Worm (Caenorhabditis elegans) whole organism, L1 larva: Measurements from ENCODE around the gene srbc-78.
"Not testable (repeated sequence)": the region's sequence is repeated elsewhere in the genome, so short reads cannot be mapped to it uniquely, and the experiment has no call there.

Source experiments
- C34B4.2 ChIP-seq: sonication (generic microtip); optimal IDR thresholded peaks from 2 replicates; lab custom pipeline; 2017; ENCODE audit warnings: mild to moderate bottlenecking, missing genetic modification characterization, missing compliant biosample characterization
- ama-1 ChIP-seq: fragments of 150-350 bp; optimal IDR thresholded peaks from 2 replicates; lab custom pipeline; 2014
- ceh-63 ChIP-seq: fragments of 200-800 bp; sonication (Bioruptor generic); optimal IDR thresholded peaks from 2 replicates; lab custom pipeline; 2018; ENCODE audit warnings: mild to moderate bottlenecking, missing genetic modification characterization, missing compliant biosample characterization
- dsc-1 ChIP-seq: sonication (generic microtip); optimal IDR thresholded peaks from 2 replicates; lab custom pipeline; 2016; ENCODE audit warnings: mild to moderate bottlenecking, missing genetic modification characterization, missing compliant biosample characterization
- efl-1 ChIP-seq, 4 experiments: fragments of 150-350 bp; optimal IDR thresholded peaks in 3 of 4; peaks in 1 of 4; 1 replicate in 1 of 4; 2 replicates in 3 of 4; lab custom pipeline; 2014; ENCODE audit warnings: missing biosample characterization in 2 of 4, missing genetic modification characterization in 2 of 4, missing genetic modification reagents in 2 of 4
- egl-27 ChIP-seq, 2 experiments: fragments of 150-350 bp in 1 of 2; sonication (generic microtip); optimal IDR thresholded peaks; 3 replicates each; lab custom pipeline; 2017 to 2018; ENCODE audit warnings: missing biosample characterization in 2 of 2, missing genetic modification characterization in 2 of 2, missing genetic modification reagents in 2 of 2
- elt-2 ChIP-seq: sonication (generic microtip); optimal IDR thresholded peaks from 2 replicates; lab custom pipeline; 2016; ENCODE audit warnings: missing genetic modification characterization, mild to moderate bottlenecking, inconsistent platforms, missing compliant biosample characterization, missing genetic modification reagents
- fkh-10 ChIP-seq: sonication (generic microtip); optimal IDR thresholded peaks from 2 replicates; lab custom pipeline; 2017; ENCODE audit warnings: missing biosample characterization, missing genetic modification reagents, missing genetic modification characterization
- fkh-8 ChIP-seq: sonication (generic microtip); optimal IDR thresholded peaks from 2 replicates; lab custom pipeline; 2016; ENCODE audit warnings: mild to moderate bottlenecking, missing genetic modification characterization, missing compliant biosample characterization
- fos-1 ChIP-seq: fragments of 150-350 bp; optimal IDR thresholded peaks from 2 replicates; lab custom pipeline; 2014; ENCODE audit warnings: missing biosample characterization, missing genetic modification characterization
- hlh-17 ChIP-seq: fragments of 200-800 bp; sonication (Bioruptor generic); optimal IDR thresholded peaks from 2 replicates; lab custom pipeline; 2018; ENCODE audit warnings: missing genetic modification characterization, mild to moderate bottlenecking, missing compliant biosample characterization, moderate library complexity, borderline replicate concordance
- jun-1 ChIP-seq: fragments of 150-350 bp; optimal IDR thresholded peaks from 2 replicates; lab custom pipeline; 2014; ENCODE audit warnings: missing biosample characterization, missing genetic modification reagents, missing genetic modification characterization
- lin-15B ChIP-seq: fragments of 150-350 bp; sonication (generic microtip); optimal IDR thresholded peaks from 3 replicates; lab custom pipeline; 2014; ENCODE audit warnings: missing biosample characterization, missing genetic modification characterization
- lin-35 ChIP-seq, 2 experiments: fragments of 150-350 bp; optimal IDR thresholded peaks; 2 replicates each; lab custom pipeline; 2014; ENCODE audit warnings: missing biosample characterization in 2 of 2, missing genetic modification characterization in 2 of 2, missing genetic modification reagents in 2 of 2
- lin-39 ChIP-seq: fragments of 150-350 bp; optimal IDR thresholded peaks from 2 replicates; lab custom pipeline; 2014; ENCODE audit warnings: missing biosample characterization, missing genetic modification reagents, missing genetic modification characterization
- lsy-2 ChIP-seq, 2 experiments: fragments of 150-350 bp; optimal IDR thresholded peaks; 2 replicates each; lab custom pipeline; 2014; ENCODE audit warnings: missing biosample characterization in 2 of 2, missing genetic modification characterization in 2 of 2
- mdl-1 ChIP-seq, 2 experiments: fragments of 150-350 bp; optimal IDR thresholded peaks; 2 replicates each; lab custom pipeline; 2014 to 2017; ENCODE audit warnings: missing biosample characterization in 2 of 2, missing genetic modification characterization in 2 of 2, inconsistent platforms in 1 of 2
- nhr-11 ChIP-seq: fragments of 150-350 bp; optimal IDR thresholded peaks from 2 replicates; lab custom pipeline; 2014; ENCODE audit warnings: missing biosample characterization, missing genetic modification characterization
- nhr-12 ChIP-seq: sonication (generic microtip); optimal IDR thresholded peaks from 2 replicates; lab custom pipeline; 2017; ENCODE audit warnings: missing biosample characterization, missing genetic modification characterization
- nhr-20 ChIP-seq: sonication (generic microtip); optimal IDR thresholded peaks from 2 replicates; lab custom pipeline; 2016; ENCODE audit warnings: mild to moderate bottlenecking, missing genetic modification characterization, missing compliant biosample characterization
- nhr-47 ChIP-seq: sonication (generic microtip); optimal IDR thresholded peaks from 2 replicates; lab custom pipeline; 2016; ENCODE audit warnings: mild to moderate bottlenecking, missing genetic modification characterization, moderate library complexity, missing compliant biosample characterization
- nhr-84 ChIP-seq: sonication (generic microtip); optimal IDR thresholded peaks from 2 replicates; lab custom pipeline; 2017; ENCODE audit warnings: missing biosample characterization, missing genetic modification characterization
- nhr-85 ChIP-seq: sonication (generic microtip); peaks from one replicate; lab custom pipeline; 2016; ENCODE audit warnings: missing genetic modification characterization, inconsistent platforms, missing compliant biosample characterization
- pax-3 ChIP-seq: fragments of 200-800 bp; sonication (Bioruptor generic); optimal IDR thresholded peaks from 2 replicates; lab custom pipeline; 2018; ENCODE audit warnings: mild to moderate bottlenecking, missing genetic modification characterization, moderate library complexity, missing compliant biosample characterization
- snpc-4 ChIP-seq: fragments of 150-350 bp; optimal IDR thresholded peaks from 2 replicates; lab custom pipeline; 2014; ENCODE audit warnings: missing biosample characterization, missing genetic modification characterization
- snu-23 ChIP-seq: sonication (generic microtip); optimal IDR thresholded peaks from 2 replicates; lab custom pipeline; 2016; ENCODE audit warnings: missing genetic modification characterization, missing compliant biosample characterization
- sptf-1 ChIP-seq: fragments of 150-350 bp; optimal IDR thresholded peaks from 2 replicates; lab custom pipeline; 2014; ENCODE audit warnings: missing biosample characterization, missing genetic modification characterization
- sup-37 ChIP-seq: fragments of 200-800 bp; sonication (Bioruptor generic); optimal IDR thresholded peaks from 2 replicates; lab custom pipeline; 2018; ENCODE audit warnings: mild to moderate bottlenecking, missing genetic modification characterization, missing compliant biosample characterization
- swsn-7 ChIP-seq: sonication (generic microtip); optimal IDR thresholded peaks from 2 replicates; lab custom pipeline; 2016; ENCODE audit warnings: missing genetic modification characterization, missing compliant biosample characterization
- unc-98 ChIP-seq: fragments of 200-800 bp; sonication (Bioruptor generic); IDR thresholded peaks from 2 replicates; pipeline ENCODE4 v1.3.6; 2022; ENCODE audit warnings: missing genetic modification characterization, missing compliant biosample characterization
- zip-4 ChIP-seq: fragments of 200-800 bp; sonication (Bioruptor generic); optimal IDR thresholded peaks from 2 replicates; lab custom pipeline; 2018; ENCODE audit warnings: mild to moderate bottlenecking, missing genetic modification characterization, moderate library complexity, missing compliant biosample characterization

Gene srbc-78

ce11 chrV:20522219-20522618, 33.2 kb upstream of the srbc-78 start, which contains the start of the genes Y38H6C.9 and fbxa-150 (continued):
- TF ChIP-seq zip-4 (peak; percentile 95), nhr-47 (tag; lab: Kevin White, UChicago) (no peak)

- TF ChIP-seq nhr-47 (tag; lab: Kevin White, UChicago): no peak
- no peak for TF ChIP-seq fkh-8 (tag; lab: Kevin White, UChicago)
- TF ChIP-seq lsy-2 (tag; optimal IDR thresholded peaks at IDR 0.05; lab: Kevin White, UChicago): no peak
- TF ChIP-seq ama-1 (lab: Kevin White, UChicago): no peak
- no peak for TF ChIP-seq snpc-4
- no peak for TF ChIP-seq pax-3 (tag; lab: Kevin White, UChicago)
- no peak for TF ChIP-seq swsn-7
- TF ChIP-seq C34B4.2 (tag; lab: Kevin White, UChicago): no peak
- TF ChIP-seq zip-4: no peak
- TF ChIP-seq efl-1 (optimal IDR thresholded peaks at IDR 0.05; lab: Kevin White, UChicago): no peak
- TF ChIP-seq efl-1 (GFP tag; optimal IDR thresholded peaks at IDR 0.05 in 1 of 2; lab: Kevin White, UChicago): no peak
- no peak for TF ChIP-seq egl-27 (tag; optimal IDR thresholded peaks at IDR 0.05; lab: Kevin White, UChicago)
- TF ChIP-seq sup-37 (GFP tag; lab: Kevin White, UChicago): no peak
- no peak for TF ChIP-seq dsc-1 (tag; lab: Kevin White, UChicago)
- TF ChIP-seq fkh-10 (GFP tag; lab: Kevin White, UChicago): no peak
- no peak for TF ChIP-seq nhr-20 (tag; lab: Kevin White, UChicago)
- no peak for TF ChIP-seq ceh-63
- TF ChIP-seq nhr-11 (tag; lab: Kevin White, UChicago): no peak
- no peak for TF ChIP-seq jun-1 (tag; lab: Kevin White, UChicago)
- no peak for TF ChIP-seq lin-35 (GFP tag; optimal IDR thresholded peaks at IDR 0.05; lab: Kevin White, UChicago)
- no peak for TF ChIP-seq snu-23
- TF ChIP-seq, all 84 proteins: peak for 0
Observed at ce11 chrV:20518927-20519326, 29.9 kb upstream of the srbc-78 start, which contains the start of gene Y38H6C.25. Y38H6C.25 (plus strand) TSS chrV:20519227.

ce11 chrV:20517005-20517404, 28.0 kb upstream of the srbc-78 start:
- no peak for TF ChIP-seq fos-1
- no peak for TF ChIP-seq nhr-84 (tag; lab: Kevin White, UChicago)
- peak; percentile 37 for TF ChIP-seq nhr-85
- TF ChIP-seq nhr-12: no peak
- TF ChIP-seq unc-98 (GFP tag; lab: Robert Waterston, UW): no peak

- TF ChIP-seq lin-39 (tag; lab: Kevin White, UChicago) (no peak), elt-2 (tag; lab: Kevin White, UChicago) (peak; percentile 6), mdl-1 (tag; optimal IDR thresholded peaks at IDR 0.05; lab: Kevin White, UChicago) (no peak)
Observed at ce11 chrV:20514483-20514882, 25.5 kb upstream of the srbc-78 start.

ce11 chrV:20513661-20514060, 24.7 kb upstream of the srbc-78 start, which contains the start of gene Y38H6C.8:
Y38H6C.8 (plus strand) TSS chrV:20513961.
- not testable (repeated sequence) for TF ChIP-seq hlh-17 (GFP tag; lab: Kevin White, UChicago); fkh-8 (tag; lab: Kevin White, UChicago); lin-15B (tag; lab: Kevin White, UChicago)

- TF ChIP-seq efl-1 (optimal IDR thresholded peaks at IDR 0.05; lab: Kevin White, UChicago) (no peak), efl-1 (GFP tag; optimal IDR thresholded peaks at IDR 0.05 in 1 of 2; lab: Kevin White, UChicago) (peak in 1 of 2 experiments; percentile 52), sptf-1 (no peak)
Observed at ce11 chrV:20509427-20509826, 20.4 kb upstream of the srbc-78 start.
